Fruit fly (Drosophila melanogaster) whole organism, prepupa: ENCODE results near the gene NO66.
A peak's percentile ranks its signal among the peaks of the same experiment; 100 is the strongest.

Experiments
- Blimp-1 ChIP-seq: fragments of 200-800 bp; sonication (Bioruptor generic); optimal IDR thresholded peaks from 3 replicates; lab custom pipeline; 2017; ENCODE audit warnings: missing biosample characterization, missing genetic modification characterization, mild to moderate bottlenecking, moderate library complexity, missing genetic modification reagents
- CG10631 ChIP-seq: fragments of 200-800 bp; sonication (Bioruptor generic); optimal IDR thresholded peaks from 2 replicates; lab custom pipeline; 2016; ENCODE audit warnings: missing biosample characterization, missing genetic modification characterization
- CG11294 ChIP-seq: fragments of 200-800 bp; sonication (Bioruptor generic); IDR thresholded peaks from 2 replicates; pipeline ENCODE4 v1.3.6; 2022; ENCODE audit warnings: missing biosample characterization, missing genetic modification characterization
- CG11762 ChIP-seq: fragments of 200-800 bp; sonication (Bioruptor generic); optimal IDR thresholded peaks from 3 replicates; lab custom pipeline; 2016; ENCODE audit warnings: missing biosample characterization, missing genetic modification characterization; ENCODE audit not compliant: insufficient read depth
- CG11902 ChIP-seq: fragments of 200-800 bp; sonication (Bioruptor generic); optimal IDR thresholded peaks from 3 replicates; lab custom pipeline; 2016; ENCODE audit warnings: missing biosample characterization, missing genetic modification characterization
- CG15336 ChIP-seq: fragments of 200-800 bp; sonication (Bioruptor generic); IDR thresholded peaks from 2 replicates; pipeline ENCODE4 v1.3.6; 2022; ENCODE audit warnings: missing biosample characterization, missing genetic modification characterization
- CG16779 ChIP-seq: fragments of 200-800 bp; sonication (Bioruptor generic); optimal IDR thresholded peaks from 3 replicates; lab custom pipeline; 2017; ENCODE audit warnings: missing biosample characterization, mild to moderate bottlenecking, missing genetic modification characterization
- CG31627 ChIP-seq: fragments of 200-800 bp; sonication (Bioruptor generic); optimal IDR thresholded peaks from 3 replicates; lab custom pipeline; 2016; ENCODE audit warnings: missing biosample characterization, missing genetic modification characterization
- CG32006 ChIP-seq: fragments of 200-800 bp; sonication (Bioruptor generic); optimal IDR thresholded peaks from 3 replicates; lab custom pipeline; 2017; ENCODE audit warnings: missing biosample characterization, mild to moderate bottlenecking, missing genetic modification characterization
- CG34406 ChIP-seq: fragments of 200-800 bp; sonication (Bioruptor generic); optimal IDR thresholded peaks from 3 replicates; lab custom pipeline; 2016; ENCODE audit warnings: missing biosample characterization, missing genetic modification characterization
- CG3919 ChIP-seq: fragments of 200-800 bp; sonication (Bioruptor generic); optimal IDR thresholded peaks from 3 replicates; lab custom pipeline; 2016; ENCODE audit warnings: missing biosample characterization, missing genetic modification characterization
- CG4318 ChIP-seq: fragments of 200-800 bp; sonication (Bioruptor generic); optimal IDR thresholded peaks from 3 replicates; lab custom pipeline; 2017; ENCODE audit warnings: missing biosample characterization, mild to moderate bottlenecking, missing genetic modification characterization
- CG6163 ChIP-seq: fragments of 200-800 bp; sonication (Bioruptor generic); IDR thresholded peaks from 3 replicates; pipeline ENCODE4 v1.3.6; 2022; ENCODE audit warnings: missing biosample characterization, missing genetic modification characterization
- CG6276 ChIP-seq: fragments of 200-800 bp; sonication (Bioruptor generic); optimal IDR thresholded peaks from 2 replicates; lab custom pipeline; 2017; ENCODE audit warnings: missing biosample characterization, mild to moderate bottlenecking, missing genetic modification characterization
- CG6792 ChIP-seq: fragments of 200-800 bp; sonication (Bioruptor generic); optimal IDR thresholded peaks from 3 replicates; lab custom pipeline; 2016; ENCODE audit warnings: missing biosample characterization, missing genetic modification characterization
- CG7368 ChIP-seq: fragments of 200-800 bp; sonication (Bioruptor generic); optimal IDR thresholded peaks from 3 replicates; lab custom pipeline; 2016; ENCODE audit warnings: missing biosample characterization, missing genetic modification characterization
- CG8319 ChIP-seq: fragments of 200-800 bp; sonication (Bioruptor generic); optimal IDR thresholded peaks from 3 replicates; lab custom pipeline; 2016; ENCODE audit warnings: missing biosample characterization, missing genetic modification characterization
- CG8632 ChIP-seq: fragments of 200-800 bp; sonication (Bioruptor generic); optimal IDR thresholded peaks from 3 replicates; lab custom pipeline; 2016; ENCODE audit warnings: missing biosample characterization, missing genetic modification characterization
- CG9139 ChIP-seq: fragments of 200-800 bp; sonication (Bioruptor generic); optimal IDR thresholded peaks from 3 replicates; lab custom pipeline; 2017; ENCODE audit warnings: missing biosample characterization, mild to moderate bottlenecking, missing genetic modification characterization
- Eip75B ChIP-seq: fragments of 200-800 bp; sonication (Bioruptor generic); optimal IDR thresholded peaks from 3 replicates; lab custom pipeline; 2016; ENCODE audit warnings: missing biosample characterization, missing genetic modification characterization
- Eip78C ChIP-seq: fragments of 200-800 bp; sonication (Bioruptor generic); peaks from one replicate; lab custom pipeline; 2016; ENCODE audit warnings: missing biosample characterization, missing genetic modification characterization
- Eip93F ChIP-seq: fragments of 200-800 bp; sonication (Bioruptor generic); optimal IDR thresholded peaks from 2 replicates; lab custom pipeline; 2016; ENCODE audit warnings: missing biosample characterization, mild to moderate bottlenecking, missing genetic modification characterization
- Ets21C ChIP-seq: fragments of 200-800 bp; sonication (Bioruptor generic); optimal IDR thresholded peaks from 3 replicates; lab custom pipeline; 2016; ENCODE audit warnings: missing biosample characterization, missing genetic modification characterization
- Ets96B ChIP-seq: fragments of 200-800 bp; optimal IDR thresholded peaks from 2 replicates; lab custom pipeline; 2019; ENCODE audit warnings: missing biosample characterization, mild to moderate bottlenecking, missing genetic modification characterization, moderate library complexity
- Hr38 ChIP-seq: sonication (Bioruptor generic); optimal IDR thresholded peaks from 2 replicates; lab custom pipeline; 2016; ENCODE audit warnings: missing biosample characterization, missing genetic modification characterization
- Hr39 ChIP-seq: fragments of 200-800 bp; sonication (Bioruptor generic); optimal IDR thresholded peaks from 2 replicates; lab custom pipeline; 2016; ENCODE audit warnings: missing biosample characterization, missing genetic modification characterization
- Hr4 ChIP-seq: fragments of 200-800 bp; sonication (Bioruptor generic); optimal IDR thresholded peaks from 3 replicates; lab custom pipeline; 2016; ENCODE audit warnings: missing biosample characterization, missing genetic modification characterization
- Lpt ChIP-seq: fragments of 200-800 bp; sonication (Bioruptor generic); optimal IDR thresholded peaks from 3 replicates; lab custom pipeline; 2016; ENCODE audit warnings: missing biosample characterization, missing genetic modification characterization
- OdsH ChIP-seq: fragments of 200-800 bp; sonication (Bioruptor generic); optimal IDR thresholded peaks from 3 replicates; lab custom pipeline; 2016; ENCODE audit warnings: missing biosample characterization, missing genetic modification characterization
- Smox ChIP-seq: fragments of 200-800 bp; sonication (Bioruptor generic); optimal IDR thresholded peaks from 3 replicates; lab custom pipeline; 2016; ENCODE audit warnings: missing biosample characterization, missing genetic modification characterization
- Sox102F ChIP-seq: fragments of 200-800 bp; sonication (Bioruptor generic); optimal IDR thresholded peaks from 2 replicates; lab custom pipeline; 2016; ENCODE audit warnings: missing biosample characterization, mild to moderate bottlenecking, missing genetic modification characterization
- Sox15 ChIP-seq: fragments of 200-800 bp; sonication (Bioruptor generic); optimal IDR thresholded peaks from 3 replicates; lab custom pipeline; 2016; ENCODE audit warnings: missing biosample characterization, missing genetic modification characterization
- achi ChIP-seq: fragments of 200-800 bp; sonication (Bioruptor generic); optimal IDR thresholded peaks from 3 replicates; lab custom pipeline; 2016; ENCODE audit warnings: missing biosample characterization, missing genetic modification characterization
- acj6 ChIP-seq: fragments of 200-800 bp; sonication (Bioruptor generic); optimal IDR thresholded peaks from 3 replicates; lab custom pipeline; 2016; ENCODE audit warnings: missing biosample characterization, missing genetic modification characterization
- cyc ChIP-seq: fragments of 200-800 bp; sonication (Bioruptor generic); optimal IDR thresholded peaks from 3 replicates; lab custom pipeline; 2016; ENCODE audit warnings: missing biosample characterization, missing genetic modification characterization
- dac ChIP-seq: fragments of 200-800 bp; sonication (Bioruptor generic); optimal IDR thresholded peaks from 2 replicates; lab custom pipeline; 2017; ENCODE audit warnings: missing biosample characterization, mild to moderate bottlenecking, missing genetic modification characterization
- dsx ChIP-seq: fragments of 200-800 bp; optimal IDR thresholded peaks from 3 replicates; lab custom pipeline; 2019; ENCODE audit warnings: missing biosample characterization, mild to moderate bottlenecking, missing genetic modification characterization, moderate library complexity; ENCODE audit not compliant: poor library complexity, severe bottlenecking
- eg ChIP-seq: fragments of 200-800 bp; sonication (Bioruptor generic); IDR thresholded peaks from 3 replicates; pipeline ENCODE4 v1.3.6; 2022; ENCODE audit warnings: missing biosample characterization, missing genetic modification characterization
- esn ChIP-seq: fragments of 200-800 bp; sonication (Bioruptor generic); optimal IDR thresholded peaks from 2 replicates; lab custom pipeline; 2016; ENCODE audit warnings: missing biosample characterization, mild to moderate bottlenecking, missing genetic modification characterization, moderate library complexity
- fd59A ChIP-seq: fragments of 200-800 bp; sonication (Bioruptor generic); optimal IDR thresholded peaks from 2 replicates; lab custom pipeline; 2017; ENCODE audit warnings: missing biosample characterization, mild to moderate bottlenecking, missing genetic modification characterization, missing genetic modification reagents
- fd85E ChIP-seq: fragments of 200-800 bp; sonication (Bioruptor generic); optimal IDR thresholded peaks from 3 replicates; lab custom pipeline; 2016; ENCODE audit warnings: missing biosample characterization, missing genetic modification characterization
- fkh ChIP-seq: fragments of 200-800 bp; sonication (Bioruptor generic); optimal IDR thresholded peaks from 3 replicates; lab custom pipeline; 2017; ENCODE audit warnings: missing biosample characterization, mild to moderate bottlenecking, missing genetic modification characterization, moderate library complexity
- lz ChIP-seq: fragments of 200-800 bp; sonication (Bioruptor generic); optimal IDR thresholded peaks from 3 replicates; lab custom pipeline; 2016; ENCODE audit warnings: missing biosample characterization, missing genetic modification characterization
- net ChIP-seq: fragments of 200-800 bp; sonication (Bioruptor generic); optimal IDR thresholded peaks from 3 replicates; lab custom pipeline; 2016; ENCODE audit warnings: missing biosample characterization, missing genetic modification characterization
- pdm3 ChIP-seq: fragments of 200-800 bp; sonication (Bioruptor generic); optimal IDR thresholded peaks from 3 replicates; lab custom pipeline; 2016; ENCODE audit warnings: missing biosample characterization, missing genetic modification characterization
- salr ChIP-seq, 2 experiments: fragments of 200-800 bp; sonication (Bioruptor generic); optimal IDR thresholded peaks; 3 replicates each; lab custom pipeline; 2016 to 2018; ENCODE audit warnings: missing biosample characterization in 2 of 2, missing genetic modification characterization in 2 of 2, mild to moderate bottlenecking in 1 of 2
- spab ChIP-seq: fragments of 200-800 bp; sonication (Bioruptor generic); optimal IDR thresholded peaks from 2 replicates; lab custom pipeline; 2017; ENCODE audit warnings: missing biosample characterization, mild to moderate bottlenecking, missing genetic modification characterization, missing genetic modification reagents
- svp ChIP-seq: fragments of 200-800 bp; sonication (Bioruptor generic); peaks from one replicate; lab custom pipeline; 2016; ENCODE audit warnings: missing biosample characterization, missing genetic modification characterization
- topi ChIP-seq: fragments of 200-800 bp; sonication (Bioruptor generic); optimal IDR thresholded peaks from 3 replicates; lab custom pipeline; 2016; ENCODE audit warnings: missing biosample characterization, missing genetic modification characterization
- vri ChIP-seq: fragments of 200-800 bp; sonication (Bioruptor generic); optimal IDR thresholded peaks from 3 replicates; lab custom pipeline; 2016; ENCODE audit warnings: missing biosample characterization, mild to moderate bottlenecking, missing genetic modification characterization

Gene NO66

DNA sequence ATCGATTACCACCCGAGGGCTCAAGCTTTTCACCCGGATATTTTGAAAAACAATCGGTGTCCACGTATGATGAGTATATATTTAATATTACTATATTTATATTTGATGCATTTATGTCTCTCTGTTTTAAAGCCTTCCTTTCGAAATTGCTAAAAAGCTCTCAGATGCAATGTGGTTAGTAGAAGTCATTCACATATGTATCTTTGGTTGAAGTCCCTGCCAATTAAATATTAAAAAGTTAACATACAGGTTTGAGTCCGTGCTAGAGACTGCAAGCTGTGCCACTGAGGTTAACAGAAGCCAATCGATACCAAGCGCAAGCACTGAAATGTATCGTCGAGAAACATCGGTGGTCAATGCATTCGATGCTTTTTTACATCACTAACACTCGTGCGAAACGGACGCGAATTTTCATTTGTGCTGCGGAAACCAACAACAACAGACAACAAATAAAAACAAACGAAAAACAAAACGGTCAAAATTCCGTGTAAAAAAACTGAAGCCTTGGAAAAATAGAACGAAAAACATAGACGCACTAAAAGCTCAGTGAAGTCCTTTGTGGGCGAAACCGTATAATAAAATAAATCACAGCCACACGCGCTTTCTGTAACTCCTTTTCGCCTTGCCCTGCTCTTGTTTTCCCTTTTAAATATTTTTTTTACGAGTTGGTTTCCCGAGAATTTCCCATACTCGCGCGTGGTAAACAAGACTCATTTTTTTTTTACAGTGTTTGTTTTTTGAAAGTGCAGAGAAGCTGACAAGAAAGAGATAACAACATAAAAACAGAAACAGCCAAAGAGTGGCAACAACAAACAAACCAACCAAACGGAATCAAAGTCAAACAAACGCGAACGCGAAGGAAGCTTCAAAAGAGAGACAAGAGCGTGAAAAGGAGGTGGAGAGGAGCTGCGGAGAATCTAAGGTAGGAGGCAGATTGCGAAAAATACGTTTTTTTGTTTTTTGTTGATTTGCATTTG, 3.3 kb downstream of the NO66 start, which contains the start of gene norpA:
Gene norpA (plus strand): TSS at position 393 of the 977 bp plus-strand sequence.
- TF ChIP-seq CG34406 (GFP tag; lab: Kevin White, UChicago) (peak; percentile 58), spab (GFP tag; lab: Kevin White, UChicago) (peak; percentile 21), achi (GFP tag; lab: Kevin White, UChicago) (peak; percentile 54), Eip78C (GFP tag; lab: Kevin White, UChicago) (peak; percentile 78), acj6 (peak; percentile 30), Smox (GFP tag; lab: Kevin White, UChicago) (peak; percentile 67), CG6792 (peak; percentile 55), Eip93F (GFP tag; lab: Kevin White, UChicago) (no peak), eg (GFP tag; lab: Robert Waterston, UW) (peak; percentile 62; the same call in 1 of the 3 replicates), fkh (GFP tag; lab: Kevin White, UChicago) (no peak), CG8319 (no peak), Sox15 (GFP tag; lab: Kevin White, UChicago) (no peak), esn (GFP tag; lab: Kevin White, UChicago) (peak; percentile 60), Eip75B (GFP tag; lab: Kevin White, UChicago) (peak; percentile 64), CG9139 (GFP tag; lab: Kevin White, UChicago) (peak; percentile 52), CG11294 (no peak), Hr39 (GFP tag; lab: Kevin White, UChicago) (peak; percentile 55), CG8632 (GFP tag; lab: Kevin White, UChicago) (peak; percentile 55), OdsH (peak; percentile 46), vri (GFP tag; lab: Kevin White, UChicago) (peak; percentile 39), cyc (GFP tag; lab: Kevin White, UChicago) (peak; percentile 22), CG6276 (GFP tag; lab: Kevin White, UChicago) (peak; percentile 27), CG3919 (GFP tag; lab: Kevin White, UChicago) (peak; percentile 44), topi (peak; percentile 66), fd59A (no peak), lz (GFP tag; lab: Kevin White, UChicago) (peak; percentile 61), Ets96B (peak; percentile 25), CG7368 (peak; percentile 5), fd85E (GFP tag; lab: Kevin White, UChicago) (peak; percentile 21), dac (peak; percentile 49), CG31627 (GFP tag; lab: Kevin White, UChicago) (peak; percentile 61), pdm3 (peak; percentile 52), CG11762 (GFP tag; lab: Kevin White, UChicago) (no peak), net (GFP tag; lab: Kevin White, UChicago) (peak; percentile 59), Sox102F (peak; percentile 81), dsx (GFP tag; lab: Kevin White, UChicago) (no peak), Hr38 (GFP tag; lab: Kevin White, UChicago) (no peak), CG10631 (peak; percentile 27), Blimp-1 (GFP tag; lab: Kevin White, UChicago) (no peak), CG16779 (no peak), CG6163 (GFP tag; lab: Robert Waterston, UW) (peak; percentile 51; the same call in 2 of the 3 replicates), CG4318 (GFP tag; lab: Kevin White, UChicago) (no peak), svp (GFP tag; lab: Kevin White, UChicago) (peak; percentile 77), CG11902 (no peak), Ets21C (GFP tag; lab: Kevin White, UChicago) (no peak), CG15336 (GFP tag; lab: Robert Waterston, UW) (peak; percentile 71), Hr4 (peak; percentile 56), Lpt (peak; percentile 42), CG32006 (GFP tag; lab: Kevin White, UChicago) (peak; percentile 73), salr (GFP tag; optimal IDR thresholded peaks at IDR 0.05; lab: Kevin White, UChicago) (peak in 1 of 2 experiments; percentile 57)
